Worm (Caenorhabditis elegans): Measurements from ENCODE around the gene Y7A9D.1.

- TF ChIP-seq ref-1 (GFP tag; conservative IDR thresholded peaks at IDR 0.05) (no peak), ztf-29 (GFP tag; IDR thresholded peaks at IDR 0.05) (no peak), med-1 (GFP tag; optimal IDR thresholded peaks at IDR 0.05; ENCODE audit: insufficient read depth) (no peak)
Measured at ce11 chrIV:16335037-16335436, 47.0 kb downstream of the Y7A9D.1 start, which contains the start of gene srz-38.

Data from whole organism, midembryonic.